Fruit fly (Drosophila melanogaster) whole organism, pupa: Measurements from ENCODE around the gene Alp10.

Experiments
- CG10348 ChIP-seq: fragments of 200-800 bp; sonication (Bioruptor generic); IDR thresholded peaks from 2 replicates; pipeline ENCODE4 v1.3.6; 2022; ENCODE audit warnings: missing biosample characterization, missing genetic modification characterization
- CG12605 ChIP-seq: fragments of 200-800 bp; sonication (Bioruptor generic); IDR thresholded peaks from 2 replicates; pipeline ENCODE4 v1.3.6; 2022; ENCODE audit warnings: missing biosample characterization, missing genetic modification characterization
- CG13204 ChIP-seq: fragments of 200-800 bp; sonication (Bioruptor generic); optimal IDR thresholded peaks from 2 replicates; lab custom pipeline; 2018; ENCODE audit warnings: missing biosample characterization, mild to moderate bottlenecking, missing genetic modification characterization, moderate library complexity
- CG14655 ChIP-seq: fragments of 200-800 bp; sonication (Bioruptor generic); optimal IDR thresholded peaks from 3 replicates; lab custom pipeline; 2017; ENCODE audit warnings: mild to moderate bottlenecking, missing biosample characterization, missing genetic modification reagents, missing genetic modification characterization
- CG15710 ChIP-seq: fragments of 200-800 bp; sonication (Bioruptor generic); optimal IDR thresholded peaks from 2 replicates; lab custom pipeline; 2018; ENCODE audit warnings: missing biosample characterization, mild to moderate bottlenecking, missing genetic modification characterization, moderate library complexity
- CG17806 ChIP-seq: fragments of 200-800 bp; sonication (Bioruptor generic); optimal IDR thresholded peaks from 2 replicates; lab custom pipeline; 2018; ENCODE audit warnings: missing biosample characterization, mild to moderate bottlenecking, missing genetic modification characterization, moderate library complexity
- CG32121 ChIP-seq: fragments of 200-800 bp; sonication (Bioruptor generic); IDR thresholded peaks from 2 replicates; pipeline ENCODE4 v1.3.6; 2022; ENCODE audit warnings: missing biosample characterization, missing genetic modification characterization
- CG34367 ChIP-seq: fragments of 200-800 bp; sonication (Bioruptor generic); optimal IDR thresholded peaks from 2 replicates; lab custom pipeline; 2018; ENCODE audit warnings: missing biosample characterization, mild to moderate bottlenecking, missing genetic modification characterization
- CG4496 ChIP-seq: fragments of 200-800 bp; sonication (Bioruptor generic); IDR thresholded peaks from 3 replicates; pipeline ENCODE4 v1.3.6; 2022; ENCODE audit warnings: missing biosample characterization, missing genetic modification characterization
- CG8159 ChIP-seq: fragments of 200-800 bp; sonication (Bioruptor generic); optimal IDR thresholded peaks from 3 replicates; lab custom pipeline; 2018; ENCODE audit warnings: missing biosample characterization, mild to moderate bottlenecking, missing genetic modification characterization, moderate library complexity
- CG8301 ChIP-seq: fragments of 200-800 bp; sonication (Bioruptor generic); optimal IDR thresholded peaks from 2 replicates; lab custom pipeline; 2018; ENCODE audit warnings: missing biosample characterization, mild to moderate bottlenecking, missing genetic modification characterization
- CG9948 ChIP-seq: fragments of 200-800 bp; sonication (Bioruptor generic); optimal IDR thresholded peaks from 2 replicates; lab custom pipeline; 2018; ENCODE audit warnings: missing biosample characterization, mild to moderate bottlenecking, missing genetic modification characterization, moderate library complexity
- D1 ChIP-seq: fragments of 200-800 bp; sonication (Bioruptor generic); optimal IDR thresholded peaks from 2 replicates; lab custom pipeline; 2018; ENCODE audit warnings: missing biosample characterization, mild to moderate bottlenecking, missing genetic modification characterization, moderate library complexity
- EcR ChIP-seq: fragments of 200-800 bp; sonication (Bioruptor generic); optimal IDR thresholded peaks from 3 replicates; lab custom pipeline; 2019; ENCODE audit warnings: missing biosample characterization, missing genetic modification characterization, mild to moderate bottlenecking, moderate library complexity, missing genetic modification reagents
- Ets98B ChIP-seq: fragments of 200-800 bp; sonication (Bioruptor generic); IDR thresholded peaks from 2 replicates; pipeline ENCODE4 v1.3.6; 2022; ENCODE audit warnings: missing biosample characterization, missing genetic modification characterization
- Pif1A ChIP-seq: fragments of 200-800 bp; sonication (Bioruptor generic); optimal IDR thresholded peaks from 3 replicates; lab custom pipeline; 2016; ENCODE audit warnings: missing biosample characterization, missing genetic modification characterization
- Pif1B ChIP-seq: fragments of 200-800 bp; sonication (Bioruptor generic); optimal IDR thresholded peaks from 3 replicates; lab custom pipeline; 2016; ENCODE audit warnings: missing biosample characterization, missing genetic modification characterization
- Snoo ChIP-seq: fragments of 200-800 bp; sonication (Bioruptor generic); optimal IDR thresholded peaks from 3 replicates; lab custom pipeline; 2017; ENCODE audit warnings: missing biosample characterization, mild to moderate bottlenecking, missing genetic modification characterization, inconsistent platforms
- fd96Ca ChIP-seq: fragments of 200-800 bp; sonication (Bioruptor generic); IDR thresholded peaks from 3 replicates; pipeline ENCODE4 v1.3.6; 2022; ENCODE audit warnings: missing biosample characterization, missing genetic modification characterization
- gl ChIP-seq: fragments of 200-800 bp; sonication (Bioruptor generic); optimal IDR thresholded peaks from 2 replicates; lab custom pipeline; 2018; ENCODE audit warnings: missing biosample characterization, mild to moderate bottlenecking, missing genetic modification characterization
- rn ChIP-seq: fragments of 200-800 bp; sonication (Bioruptor generic); IDR thresholded peaks from 2 replicates; pipeline ENCODE4 v1.3.6; 2022; ENCODE audit warnings: missing biosample characterization, missing genetic modification characterization

Alp10 gene

dm6 chr3L:5580490-5581116 lies 14.5 kb downstream of the Alp10 start:
- TF ChIP-seq CG14655 (GFP tag; lab: Kevin White, UChicago) (no peak), rn (no peak), CG4496 (0 out of 3 replicates have a peak, but pooled peaks have one; percentile 21), CG8159 (tag; lab: Kevin White, UChicago) (no peak)
- TF ChIP-seq, all 21 proteins: peak for 1

- TF ChIP-seq rn (0 out of 2 replicates have a peak, but pooled peaks have one; percentile 30), Snoo (tag; lab: Kevin White, UChicago) (no peak), CG32121 (GFP tag; lab: Robert Waterston, UW) (peak; percentile 89), fd96Ca (GFP tag; lab: Robert Waterston, UW) (peak; percentile 78), Ets98B (GFP tag; lab: Robert Waterston, UW) (peak; percentile 84), CG13204 (GFP tag; lab: Kevin White, UChicago) (no peak), CG4496 (peak; percentile 81), CG12605 (GFP tag; lab: Robert Waterston, UW) (peak; percentile 88)
Observed at dm6 chr3L:5579762-5580161, 15.3 kb downstream of the Alp10 start.

- TF ChIP-seq CG17806 (tag; lab: Kevin White, UChicago), result no peak
- no peak for TF ChIP-seq EcR (GFP tag; lab: Kevin White, UChicago)
- TF ChIP-seq gl (tag; lab: Kevin White, UChicago), result no peak
- TF ChIP-seq CG13204 (GFP tag; lab: Kevin White, UChicago), result no peak
- no peak for TF ChIP-seq CG4496
- TF ChIP-seq rn, result no peak
Observed at dm6 chr3L:5578595-5578994, 16.5 kb downstream of the Alp10 start.

- TF ChIP-seq D1, result peak; percentile 32
- peak; percentile 95; the same call in 1 of the 2 replicates for TF ChIP-seq Ets98B (GFP tag; lab: Robert Waterston, UW)
- peak; percentile 97 for TF ChIP-seq CG34367 (tag; lab: Kevin White, UChicago)
- peak; percentile 89 for TF ChIP-seq CG15710 (tag; lab: Kevin White, UChicago)
- TF ChIP-seq CG32121 (GFP tag; lab: Robert Waterston, UW), result peak; percentile 98
- peak; percentile 81 for TF ChIP-seq EcR (GFP tag; lab: Kevin White, UChicago)
- peak; percentile 98 for TF ChIP-seq Snoo (tag; lab: Kevin White, UChicago)
- TF ChIP-seq Pif1A (GFP tag; lab: Kevin White, UChicago), result peak; percentile 98
- TF ChIP-seq fd96Ca (GFP tag; lab: Robert Waterston, UW), result peak; percentile 95
- peak; percentile 91 for TF ChIP-seq CG17806 (tag; lab: Kevin White, UChicago)
- peak; percentile 94 for TF ChIP-seq CG14655 (GFP tag; lab: Kevin White, UChicago)
- peak; percentile 79 for TF ChIP-seq rn
- peak; percentile 99 for TF ChIP-seq gl (tag; lab: Kevin White, UChicago)
- TF ChIP-seq Pif1B (GFP tag; lab: Kevin White, UChicago), result peak; percentile 98
- peak; percentile 90 for TF ChIP-seq CG9948
- TF ChIP-seq CG10348, result peak; percentile 93
- peak; percentile 99 for TF ChIP-seq CG13204 (GFP tag; lab: Kevin White, UChicago)
- peak; percentile 93 for TF ChIP-seq CG8159 (tag; lab: Kevin White, UChicago)
- TF ChIP-seq CG4496, result peak; percentile 93
- TF ChIP-seq CG12605 (GFP tag; lab: Robert Waterston, UW), result peak; percentile 95
- TF ChIP-seq CG8301, result peak; percentile 89
Observed at dm6 chr3L:5577250-5578138, 17.6 kb downstream of the Alp10 start, which contains the start of gene Msr-110. Msr-110 (minus strand) TSS chr3L:5577348.

- TF ChIP-seq CG12605 (GFP tag; lab: Robert Waterston, UW), result 0 out of 2 replicates have a peak, but pooled peaks have one; percentile 8
- peak; percentile 3 for TF ChIP-seq CG8159 (tag; lab: Kevin White, UChicago)
- peak; percentile 26 for TF ChIP-seq CG14655 (GFP tag; lab: Kevin White, UChicago)
- TF ChIP-seq CG10348, result no peak
- peak; percentile 38; the same call in 1 of the 3 replicates for TF ChIP-seq CG4496
Observed at dm6 chr3L:5576543-5576942, 18.5 kb downstream of the Alp10 start.

dm6 chr3L:5575524-5575923 lies 19.5 kb downstream of the Alp10 start:
- TF ChIP-seq EcR (GFP tag; lab: Kevin White, UChicago), result no peak
- no peak for TF ChIP-seq CG9948
- no peak for TF ChIP-seq CG4496
- TF ChIP-seq CG8159 (tag; lab: Kevin White, UChicago), result no peak
- TF ChIP-seq CG8301, result no peak
- TF ChIP-seq Snoo (tag; lab: Kevin White, UChicago), result no peak
- no peak for TF ChIP-seq CG32121 (GFP tag; lab: Robert Waterston, UW)
- no peak for TF ChIP-seq CG12605 (GFP tag; lab: Robert Waterston, UW)
- TF ChIP-seq rn, result no peak
- TF ChIP-seq Ets98B (GFP tag; lab: Robert Waterston, UW), result no peak
- TF ChIP-seq fd96Ca (GFP tag; lab: Robert Waterston, UW), result no peak
- no peak for TF ChIP-seq CG13204 (GFP tag; lab: Kevin White, UChicago)
- no peak for TF ChIP-seq gl (tag; lab: Kevin White, UChicago)
- TF ChIP-seq CG15710 (tag; lab: Kevin White, UChicago), result no peak
- TF ChIP-seq CG10348, result no peak
- TF ChIP-seq D1, result no peak
- no peak for TF ChIP-seq CG14655 (GFP tag; lab: Kevin White, UChicago)
- no peak for TF ChIP-seq CG34367 (tag; lab: Kevin White, UChicago)
